Worm (Caenorhabditis elegans) whole organism, mixed stage, embryonic: Measurements from ENCODE around the gene sru-45.

Experiments
- M03D4.4 ChIP-seq: sonication (generic microtip); optimal IDR thresholded peaks from 2 replicates; lab custom pipeline; 2017; ENCODE audit warnings: mild to moderate bottlenecking, missing genetic modification characterization, missing compliant biosample characterization
- bed-3 ChIP-seq: fragments of 200-800 bp; sonication (Bioruptor generic); optimal IDR thresholded peaks from 3 replicates; lab custom pipeline; 2018; ENCODE audit warnings: mild to moderate bottlenecking, missing genetic modification characterization, moderate library complexity, missing compliant biosample characterization
- blmp-1 ChIP-seq: fragments of 150-350 bp; optimal IDR thresholded peaks from 2 replicates; lab custom pipeline; 2014; ENCODE audit warnings: missing biosample characterization, missing genetic modification characterization
- ceh-39 ChIP-seq: fragments of 150-350 bp; optimal IDR thresholded peaks from 2 replicates; lab custom pipeline; 2014; ENCODE audit warnings: missing biosample characterization, missing genetic modification characterization
- ceh-43 ChIP-seq: fragments of 200-800 bp; sonication (Bioruptor generic); optimal IDR thresholded peaks from 2 replicates; lab custom pipeline; 2018; ENCODE audit warnings: mild to moderate bottlenecking, missing genetic modification characterization, moderate library complexity, missing compliant biosample characterization
- ces-1 ChIP-seq: fragments of 150-350 bp; optimal IDR thresholded peaks from 2 replicates; lab custom pipeline; 2014; ENCODE audit warnings: missing biosample characterization, missing genetic modification reagents, missing genetic modification characterization
- cnd-1 ChIP-seq: fragments of 200-800 bp; sonication (Bioruptor generic); optimal IDR thresholded peaks from 2 replicates; lab custom pipeline; 2018; ENCODE audit warnings: mild to moderate bottlenecking, missing genetic modification characterization, missing compliant biosample characterization
- drap-1 ChIP-seq: fragments of 200-800 bp; sonication (Bioruptor generic); optimal IDR thresholded peaks from 3 replicates; lab custom pipeline; 2018; ENCODE audit warnings: mild to moderate bottlenecking, missing genetic modification characterization, missing compliant biosample characterization
- elt-1 ChIP-seq: sonication (generic microtip); optimal IDR thresholded peaks from 2 replicates; lab custom pipeline; 2017; ENCODE audit warnings: missing genetic modification characterization, mild to moderate bottlenecking, missing compliant biosample characterization, antibody characterized with exemption, moderate library complexity, borderline replicate concordance; ENCODE audit not compliant: insufficient read depth
- elt-3 ChIP-seq: fragments of 150-350 bp; optimal IDR thresholded peaks from 2 replicates; lab custom pipeline; 2014; ENCODE audit warnings: missing biosample characterization, missing genetic modification characterization
- flh-1 ChIP-seq: fragments of 200-800 bp; sonication (Bioruptor generic); optimal IDR thresholded peaks from 2 replicates; lab custom pipeline; 2018; ENCODE audit warnings: mild to moderate bottlenecking, missing genetic modification characterization, moderate library complexity, missing compliant biosample characterization
- ham-2 ChIP-seq: fragments of 200-800 bp; sonication (Bioruptor generic); optimal IDR thresholded peaks from 2 replicates; lab custom pipeline; 2018; ENCODE audit warnings: mild to moderate bottlenecking, missing genetic modification characterization, missing compliant biosample characterization
- hlh-1 ChIP-seq: fragments of 150-350 bp; optimal IDR thresholded peaks from 2 replicates; lab custom pipeline; 2014; ENCODE audit warnings: missing biosample characterization, missing genetic modification reagents, missing genetic modification characterization
- lin-13 ChIP-seq: fragments of 150-350 bp; optimal IDR thresholded peaks from 2 replicates; lab custom pipeline; 2014; ENCODE audit warnings: missing biosample characterization, missing genetic modification characterization
- lin-32 ChIP-seq: fragments of 200-800 bp; sonication (Bioruptor generic); optimal IDR thresholded peaks from 2 replicates; lab custom pipeline; 2018; ENCODE audit warnings: mild to moderate bottlenecking, missing genetic modification characterization, missing compliant biosample characterization
- lsy-2 ChIP-seq: fragments of 150-350 bp; optimal IDR thresholded peaks from 2 replicates; lab custom pipeline; 2014; ENCODE audit warnings: missing biosample characterization, missing genetic modification characterization
- mab-5 ChIP-seq: fragments of 150-350 bp; optimal IDR thresholded peaks from 2 replicates; lab custom pipeline; 2014; ENCODE audit warnings: missing biosample characterization, missing genetic modification characterization
- mep-1 ChIP-seq: fragments of 150-350 bp; optimal IDR thresholded peaks from 2 replicates; lab custom pipeline; 2017; ENCODE audit warnings: missing biosample characterization, missing genetic modification reagents, missing genetic modification characterization, inconsistent platforms
- nhr-12 ChIP-seq: fragments of 150-350 bp; optimal IDR thresholded peaks from 2 replicates; lab custom pipeline; 2014; ENCODE audit warnings: missing biosample characterization, missing genetic modification characterization
- nhr-2 ChIP-seq: fragments of 150-350 bp; optimal IDR thresholded peaks from 2 replicates; lab custom pipeline; 2014; ENCODE audit warnings: missing biosample characterization, missing genetic modification characterization
- nhr-237 ChIP-seq: fragments of 150-350 bp; optimal IDR thresholded peaks from 2 replicates; lab custom pipeline; 2014; ENCODE audit warnings: missing biosample characterization, missing genetic modification characterization
- nhr-28 ChIP-seq: fragments of 150-350 bp; optimal IDR thresholded peaks from 2 replicates; lab custom pipeline; 2014; ENCODE audit warnings: missing biosample characterization, missing genetic modification characterization
- nhr-76 ChIP-seq: sonication (generic microtip); optimal IDR thresholded peaks from 2 replicates; lab custom pipeline; 2017; ENCODE audit warnings: missing biosample characterization, missing genetic modification characterization
- pha-4 ChIP-seq: fragments of 150-350 bp; optimal IDR thresholded peaks from 2 replicates; lab custom pipeline; 2018; ENCODE audit warnings: missing biosample characterization, missing genetic modification reagents, missing genetic modification characterization
- sem-2 ChIP-seq: fragments of 200-800 bp; sonication (Bioruptor generic); optimal IDR thresholded peaks from 2 replicates; lab custom pipeline; 2018; ENCODE audit warnings: mild to moderate bottlenecking, missing genetic modification characterization, missing compliant biosample characterization
- snpc-4 ChIP-seq: fragments of 150-350 bp; optimal IDR thresholded peaks from 2 replicates; lab custom pipeline; 2014; ENCODE audit warnings: missing biosample characterization, missing genetic modification characterization
- sptf-1 ChIP-seq: sonication (generic microtip); optimal IDR thresholded peaks from 2 replicates; lab custom pipeline; 2017; ENCODE audit warnings: mild to moderate bottlenecking, missing genetic modification characterization, moderate library complexity, missing compliant biosample characterization
- tbx-8 ChIP-seq: fragments of 200-800 bp; sonication (Bioruptor generic); optimal IDR thresholded peaks from 2 replicates; lab custom pipeline; 2018; ENCODE audit warnings: mild to moderate bottlenecking, missing genetic modification characterization, moderate library complexity, missing compliant biosample characterization
- unc-120 ChIP-seq: sonication (generic microtip); optimal IDR thresholded peaks from 2 replicates; lab custom pipeline; 2017; ENCODE audit warnings: missing genetic modification characterization, missing compliant biosample characterization; ENCODE audit not compliant: poor library complexity, severe bottlenecking
- unc-39 ChIP-seq: fragments of 150-350 bp; optimal IDR thresholded peaks from 2 replicates; lab custom pipeline; 2014; ENCODE audit warnings: missing biosample characterization, missing genetic modification characterization
- ztf-11 ChIP-seq: fragments of 150-350 bp; optimal IDR thresholded peaks from 2 replicates; lab custom pipeline; 2014; ENCODE audit warnings: missing biosample characterization, missing genetic modification characterization

sru-45 gene

ce11 chrV:16603102-16603501 lies 37.4 kb downstream of the sru-45 start, which contains the start of gene T03E6.8:
TSS of gene T03E6.8 (minus strand) at chrV:16603202.
- TF ChIP-seq drap-1 (GFP tag; lab: Kevin White, UChicago) (no peak), nhr-2 (tag; lab: Kevin White, UChicago) (no peak), lin-13 (tag; lab: Kevin White, UChicago) (no peak), nhr-237 (no peak), nhr-76 (tag; lab: Kevin White, UChicago) (no peak), unc-39 (tag; lab: Kevin White, UChicago) (no peak), mab-5 (tag; lab: Kevin White, UChicago) (no peak), M03D4.4 (tag; lab: Kevin White, UChicago) (no peak), ztf-11 (tag; lab: Kevin White, UChicago) (no peak), ceh-39 (no peak), elt-1 (tag; lab: Kevin White, UChicago) (no peak), flh-1 (no peak), cnd-1 (tag; lab: Kevin White, UChicago) (no peak)
- TF ChIP-seq, all 35 proteins: peak for 0

- no peak for TF ChIP-seq drap-1 (GFP tag; lab: Kevin White, UChicago)
- TF ChIP-seq mep-1: no peak
- TF ChIP-seq ham-2 (GFP tag; lab: Kevin White, UChicago): no peak
Measured at ce11 chrV:16604301-16604700, 38.6 kb downstream of the sru-45 start.

ce11 chrV:16605463-16605862 lies 39.7 kb downstream of the sru-45 start:
- TF ChIP-seq lsy-2 (no peak), flh-1 (no peak), nhr-2 (tag; lab: Kevin White, UChicago) (no peak), elt-1 (tag; lab: Kevin White, UChicago) (no peak), ces-1 (GFP tag; lab: Kevin White, UChicago) (no peak), lin-32 (GFP tag; lab: Kevin White, UChicago) (no peak)

ce11 chrV:16606313-16606712 lies 40.6 kb downstream of the sru-45 start, which contains the start of gene Y32B12C.1:
TSS of gene Y32B12C.1 (plus strand) at chrV:16606613.
- no peak for TF ChIP-seq drap-1 (GFP tag; lab: Kevin White, UChicago)
- TF ChIP-seq blmp-1 (tag; lab: Kevin White, UChicago): no peak
- no peak for TF ChIP-seq hlh-1
- TF ChIP-seq ceh-39: no peak

ce11 chrV:16608478-16608877 lies 42.7 kb downstream of the sru-45 start:
- no peak for TF ChIP-seq ces-1 (GFP tag; lab: Kevin White, UChicago)
- TF ChIP-seq ham-2 (GFP tag; lab: Kevin White, UChicago): no peak
- no peak for TF ChIP-seq pha-4
- no peak for TF ChIP-seq sptf-1 (tag; lab: Kevin White, UChicago)
- TF ChIP-seq hlh-1: no peak
- no peak for TF ChIP-seq tbx-8
- no peak for TF ChIP-seq nhr-28
- no peak for TF ChIP-seq sem-2 (GFP tag; lab: Kevin White, UChicago)
- TF ChIP-seq flh-1: no peak
- TF ChIP-seq mab-5 (tag; lab: Kevin White, UChicago): no peak
- TF ChIP-seq elt-1 (tag; lab: Kevin White, UChicago): no peak
- no peak for TF ChIP-seq lin-32 (GFP tag; lab: Kevin White, UChicago)
- no peak for TF ChIP-seq M03D4.4 (tag; lab: Kevin White, UChicago)
- TF ChIP-seq bed-3 (GFP tag; lab: Kevin White, UChicago): no peak

- no peak for TF ChIP-seq nhr-2 (tag; lab: Kevin White, UChicago)
- no peak for TF ChIP-seq ham-2 (GFP tag; lab: Kevin White, UChicago)
- TF ChIP-seq pha-4: no peak
- TF ChIP-seq sem-2 (GFP tag; lab: Kevin White, UChicago): no peak
- TF ChIP-seq snpc-4 (tag; lab: Kevin White, UChicago): no peak
- no peak for TF ChIP-seq hlh-1
- TF ChIP-seq elt-1 (tag; lab: Kevin White, UChicago): no peak
- TF ChIP-seq lsy-2: no peak
- TF ChIP-seq ztf-11 (tag; lab: Kevin White, UChicago): no peak
- no peak for TF ChIP-seq unc-39 (tag; lab: Kevin White, UChicago)
- TF ChIP-seq unc-120: no peak
- no peak for TF ChIP-seq nhr-28
- TF ChIP-seq ceh-39: no peak
- no peak for TF ChIP-seq elt-3 (tag; lab: Kevin White, UChicago)
- TF ChIP-seq ceh-43 (GFP tag; lab: Kevin White, UChicago): no peak
- TF ChIP-seq nhr-12 (tag; lab: Kevin White, UChicago): no peak
Measured at ce11 chrV:16610094-16610493, 44.4 kb downstream of the sru-45 start.
